Fruit fly (Drosophila melanogaster) whole organism, embryonic: ENCODE results near the gene CG14232.

Experiments used
- Abd-B ChIP-seq: fragments of 200-800 bp; sonication (Bioruptor generic); optimal IDR thresholded peaks from 2 replicates; lab custom pipeline; 2018; ENCODE audit warnings: missing biosample characterization, mild to moderate bottlenecking, missing genetic modification characterization, moderate library complexity
- Ada2b ChIP-seq: fragments of 200-800 bp; sonication (Bioruptor generic); IDR thresholded peaks from 2 replicates; pipeline ENCODE4 v1.3.6; 2022; ENCODE audit warnings: missing biosample characterization, missing genetic modification characterization
- Asciz ChIP-seq: fragments of 200-800 bp; sonication (Bioruptor generic); optimal IDR thresholded peaks from 2 replicates; lab custom pipeline; 2017; ENCODE audit warnings: missing biosample characterization, mild to moderate bottlenecking, missing genetic modification characterization, missing genetic modification reagents
- CG10565 ChIP-seq: fragments of 200-800 bp; sonication (Bioruptor generic); optimal IDR thresholded peaks from 3 replicates; lab custom pipeline; 2016; ENCODE audit warnings: missing biosample characterization, mild to moderate bottlenecking, missing genetic modification characterization
- CG11093 ChIP-seq: fragments of 200-800 bp; sonication (Bioruptor generic); IDR thresholded peaks from 3 replicates; pipeline ENCODE4 v1.3.6; 2022; ENCODE audit warnings: missing biosample characterization, missing genetic modification characterization
- CG11504 ChIP-seq: fragments of 200-800 bp; sonication (Bioruptor generic); optimal IDR thresholded peaks from 3 replicates; lab custom pipeline; 2019; ENCODE audit warnings: missing biosample characterization, mild to moderate bottlenecking, missing genetic modification characterization, moderate library complexity
- CG13123 ChIP-seq: fragments of 200-800 bp; sonication (Bioruptor generic); optimal IDR thresholded peaks from 2 replicates; lab custom pipeline; 2016; ENCODE audit warnings: missing biosample characterization, missing genetic modification characterization
- CG13775 ChIP-seq: fragments of 200-800 bp; sonication (Bioruptor generic); optimal IDR thresholded peaks from 3 replicates; lab custom pipeline; 2017; ENCODE audit warnings: missing biosample characterization, mild to moderate bottlenecking, missing genetic modification characterization
- CG15011 ChIP-seq: fragments of 200-800 bp; sonication (Bioruptor generic); optimal IDR thresholded peaks from 3 replicates; lab custom pipeline; 2018; ENCODE audit warnings: missing biosample characterization, mild to moderate bottlenecking, missing genetic modification characterization
- CG17612 ChIP-seq: fragments of 200-800 bp; sonication (Bioruptor generic); IDR thresholded peaks from 2 replicates; pipeline ENCODE4 v1.3.6; 2022; ENCODE audit warnings: missing biosample characterization, missing genetic modification characterization
- CG2116 ChIP-seq: fragments of 200-800 bp; sonication (Bioruptor generic); optimal IDR thresholded peaks from 3 replicates; lab custom pipeline; 2018; ENCODE audit warnings: missing biosample characterization, mild to moderate bottlenecking, missing genetic modification characterization
- CG3065 ChIP-seq: fragments of 200-800 bp; sonication (Bioruptor generic); optimal IDR thresholded peaks from 2 replicates; lab custom pipeline; 2016; ENCODE audit warnings: missing biosample characterization, missing genetic modification characterization
- CG3726 ChIP-seq: fragments of 200-800 bp; sonication (Bioruptor generic); IDR thresholded peaks from 3 replicates; pipeline ENCODE4, ENCODE4 v1.3.6; 2022; ENCODE audit warnings: missing biosample characterization, missing genetic modification characterization
- CG4360 ChIP-seq: fragments of 200-800 bp; sonication (Bioruptor generic); IDR thresholded peaks from 2 replicates; pipeline ENCODE4 v1.3.6; 2022; ENCODE audit warnings: missing biosample characterization, missing genetic modification characterization
- CG43689 ChIP-seq: fragments of 200-800 bp; sonication (Bioruptor generic); IDR thresholded peaks from 2 replicates; pipeline ENCODE4 v1.3.6; 2022; ENCODE audit warnings: missing biosample characterization, missing genetic modification characterization
- CG7963 ChIP-seq: fragments of 200-800 bp; sonication (Bioruptor generic); IDR thresholded peaks from 3 replicates; pipeline ENCODE4 v1.3.6; 2022; ENCODE audit warnings: missing biosample characterization, missing genetic modification characterization; ENCODE audit not compliant: partially characterized antibody
- CG8290 ChIP-seq, 3 experiments: fragments of 200-800 bp; sonication (Bioruptor generic); optimal IDR thresholded peaks; 2 replicates each; lab custom pipeline; 2016 to 2019; ENCODE audit warnings: missing biosample characterization in 3 of 3, missing genetic modification characterization in 3 of 3, mild to moderate bottlenecking in 2 of 3, moderate library complexity in 1 of 3
- CG8924 ChIP-seq: fragments of 200-800 bp; optimal IDR thresholded peaks from 3 replicates; lab custom pipeline; 2019; ENCODE audit warnings: missing biosample characterization, mild to moderate bottlenecking, missing genetic modification characterization, moderate library complexity
- CHES-1-like ChIP-seq: fragments of 200-800 bp; sonication (Bioruptor generic); optimal IDR thresholded peaks from 2 replicates; lab custom pipeline; 2016; ENCODE audit warnings: missing biosample characterization, missing genetic modification characterization
- CkIIα-i1 ChIP-seq: fragments of 200-800 bp; sonication (Bioruptor generic); IDR thresholded peaks from 2 replicates; pipeline ENCODE4 v1.3.6; 2022; ENCODE audit warnings: missing biosample characterization, missing genetic modification characterization
- Deaf1 ChIP-seq: fragments of 200-800 bp; optimal IDR thresholded peaks from 3 replicates; lab custom pipeline; 2019; ENCODE audit warnings: missing biosample characterization, mild to moderate bottlenecking, missing genetic modification characterization, moderate library complexity
- Dip2 ChIP-seq: fragments of 200-800 bp; sonication (Bioruptor generic); IDR thresholded peaks from 2 replicates; pipeline ENCODE4 v1.3.6; 2022; ENCODE audit warnings: missing biosample characterization, missing genetic modification characterization
- Dll ChIP-seq: fragments of 200-800 bp; sonication (Bioruptor generic); IDR thresholded peaks from 4 replicates; pipeline ENCODE4 v1.3.6; 2022; ENCODE audit warnings: missing biosample characterization, missing genetic modification characterization; ENCODE audit not compliant: partially characterized antibody
- E2f1 ChIP-seq: fragments of 200-800 bp; sonication (Bioruptor generic); IDR thresholded peaks from 2 replicates; pipeline ENCODE4 v1.3.6; 2022; ENCODE audit warnings: missing biosample characterization, missing genetic modification characterization
- E2f2 ChIP-seq: fragments of 200-800 bp; sonication (Bioruptor generic); IDR thresholded peaks from 2 replicates; pipeline ENCODE4 v1.3.6; 2022; ENCODE audit warnings: missing biosample characterization, missing genetic modification characterization
- Fer2 ChIP-seq: fragments of 200-800 bp; sonication (Bioruptor generic); optimal IDR thresholded peaks from 2 replicates; lab custom pipeline; 2018; ENCODE audit warnings: missing biosample characterization, mild to moderate bottlenecking, missing genetic modification characterization, moderate library complexity
- HHEX ChIP-seq: fragments of 200-800 bp; sonication (Bioruptor generic); optimal IDR thresholded peaks from 3 replicates; lab custom pipeline; 2017; ENCODE audit warnings: missing biosample characterization, mild to moderate bottlenecking, missing genetic modification characterization, missing genetic modification reagents
- Hey ChIP-seq: fragments of 200-800 bp; sonication (Bioruptor generic); optimal IDR thresholded peaks from 3 replicates; lab custom pipeline; 2018; ENCODE audit warnings: missing biosample characterization, mild to moderate bottlenecking, missing genetic modification characterization
- Lim3 ChIP-seq: fragments of 200-800 bp; sonication (Bioruptor generic); IDR thresholded peaks from 2 replicates; pipeline ENCODE4 v1.3.6; 2022; ENCODE audit warnings: missing biosample characterization, missing genetic modification characterization
- MESR4 ChIP-seq: fragments of 200-800 bp; sonication (Bioruptor generic); optimal IDR thresholded peaks from 2 replicates; lab custom pipeline; 2018; ENCODE audit warnings: missing biosample characterization, mild to moderate bottlenecking, missing genetic modification characterization, moderate library complexity
- Max ChIP-seq: fragments of 200-800 bp; sonication (Bioruptor generic); optimal IDR thresholded peaks from 2 replicates; lab custom pipeline; 2016; ENCODE audit warnings: missing biosample characterization, mild to moderate bottlenecking, missing genetic modification characterization
- Ptx1 ChIP-seq: fragments of 200-800 bp; sonication (Bioruptor generic); IDR thresholded peaks from 2 replicates; pipeline ENCODE4 v1.3.6; 2022; ENCODE audit warnings: missing biosample characterization, missing genetic modification characterization
- Sin3A ChIP-seq: fragments of >200 bp; optimal IDR thresholded peaks from 2 replicates; lab custom pipeline; 2018
- Sox102F ChIP-seq: fragments of 200-800 bp; sonication (Bioruptor generic); optimal IDR thresholded peaks from 2 replicates; lab custom pipeline; 2018; ENCODE audit warnings: missing biosample characterization, mild to moderate bottlenecking, missing genetic modification characterization, moderate library complexity
- Stat92E ChIP-seq, 3 experiments: fragments of >200 bp in 2 of 3; fragments of 200-800 bp in 1 of 3; sonication (Bioruptor generic) in 1 of 3; optimal IDR thresholded peaks; 2 replicates each; lab custom pipeline; 2017 to 2019; ENCODE audit warnings: missing biosample characterization in 3 of 3, missing genetic modification characterization in 3 of 3, mild to moderate bottlenecking in 1 of 3, moderate library complexity in 1 of 3
- Usf ChIP-seq: fragments of 200-800 bp; sonication (Bioruptor generic); optimal IDR thresholded peaks from 2 replicates; lab custom pipeline; 2017; ENCODE audit warnings: missing genotype, missing biosample characterization, missing genetic modification characterization
- amos ChIP-seq: fragments of 200-800 bp; sonication (Bioruptor generic); IDR thresholded peaks from 2 replicates; pipeline ENCODE4 v1.3.6; 2022; ENCODE audit warnings: missing biosample characterization, missing genetic modification characterization; ENCODE audit not compliant: partially characterized antibody
- bab2 ChIP-seq: fragments of 200-800 bp; sonication (Bioruptor generic); optimal IDR thresholded peaks from 2 replicates; lab custom pipeline; 2016; ENCODE audit warnings: missing biosample characterization, missing genetic modification characterization
- ci ChIP-seq: fragments of 200-800 bp; sonication (Bioruptor generic); IDR thresholded peaks from 3 replicates; pipeline ENCODE4 v1.3.6; 2022; ENCODE audit warnings: missing biosample characterization, missing genetic modification characterization
- eve ChIP-seq, 2 experiments: fragments of >200 bp; optimal IDR thresholded peaks; 2 replicates each; lab custom pipeline; 2017; ENCODE audit warnings: missing biosample characterization in 2 of 2, missing genetic modification characterization in 2 of 2
- ewg ChIP-seq: fragments of 200-800 bp; sonication (Bioruptor generic); optimal IDR thresholded peaks from 3 replicates; lab custom pipeline; 2017; ENCODE audit warnings: mild to moderate bottlenecking, missing biosample characterization, missing genetic modification reagents, missing genetic modification characterization
- grau ChIP-seq: fragments of 200-800 bp; optimal IDR thresholded peaks from 3 replicates; lab custom pipeline; 2019; ENCODE audit warnings: missing biosample characterization, mild to moderate bottlenecking, missing genetic modification characterization, moderate library complexity
- gt ChIP-seq: fragments of 200-800 bp; sonication (Bioruptor generic); IDR thresholded peaks from 2 replicates; pipeline ENCODE4 v1.3.6; 2022; ENCODE audit warnings: missing biosample characterization, missing genetic modification characterization
- h ChIP-seq: fragments of >200 bp; optimal IDR thresholded peaks from 2 replicates; lab custom pipeline; 2017
- ken ChIP-seq: fragments of 200-800 bp; sonication (Bioruptor generic); IDR thresholded peaks from 3 replicates; pipeline ENCODE4 v1.3.6; 2022; ENCODE audit warnings: missing biosample characterization, missing genetic modification characterization
- knrl ChIP-seq: fragments of 200-800 bp; sonication (Bioruptor generic); IDR thresholded peaks from 3 replicates; pipeline ENCODE4 v1.3.6; 2022; ENCODE audit warnings: missing biosample characterization, missing genetic modification characterization; ENCODE audit not compliant: partially characterized antibody
- lab ChIP-seq: fragments of 200-800 bp; sonication (Bioruptor generic); optimal IDR thresholded peaks from 3 replicates; lab custom pipeline; 2017; ENCODE audit warnings: missing biosample characterization, missing genetic modification characterization, mild to moderate bottlenecking, moderate library complexity, missing genetic modification reagents
- sim ChIP-seq: fragments of 200-800 bp; sonication (Bioruptor generic); IDR thresholded peaks from 2 replicates; pipeline ENCODE4 v1.3.6; 2022; ENCODE audit warnings: missing biosample characterization, missing genetic modification characterization
- slp2 ChIP-seq: fragments of 200-800 bp; sonication (Bioruptor generic); optimal IDR thresholded peaks from 2 replicates; lab custom pipeline; 2016; ENCODE audit warnings: missing biosample characterization, missing genetic modification characterization
- sqz ChIP-seq: fragments of 200-800 bp; sonication (Bioruptor generic); optimal IDR thresholded peaks from 3 replicates; lab custom pipeline; 2018; ENCODE audit warnings: missing biosample characterization, mild to moderate bottlenecking, missing genetic modification characterization
- toy ChIP-seq: fragments of 200-800 bp; sonication (Bioruptor generic); IDR thresholded peaks from 2 replicates; pipeline ENCODE4 v1.3.6; 2022; ENCODE audit warnings: missing biosample characterization, missing genetic modification characterization
- trem ChIP-seq: fragments of 200-800 bp; optimal IDR thresholded peaks from 3 replicates; lab custom pipeline; 2019; ENCODE audit warnings: missing biosample characterization, mild to moderate bottlenecking, missing genetic modification characterization, moderate library complexity

Gene CG14232

DNA sequence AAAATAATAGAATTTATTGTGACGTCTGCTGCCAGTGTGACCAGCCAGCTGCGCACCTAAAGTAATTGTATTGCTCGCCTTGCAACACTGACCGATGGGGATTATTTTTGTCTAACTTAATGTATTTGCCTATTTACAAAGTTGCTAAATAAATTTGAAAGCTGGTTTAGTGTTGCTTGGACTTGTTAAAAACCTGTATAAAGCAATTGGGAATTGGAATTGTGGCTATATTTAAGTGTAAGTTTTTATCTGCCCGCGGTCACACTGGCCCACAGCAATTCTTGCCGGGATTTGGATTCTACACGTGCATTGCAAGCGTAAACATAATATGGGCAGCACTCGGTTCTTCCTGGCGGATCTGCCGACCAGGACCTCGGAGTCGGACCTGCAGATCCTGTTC is at the start of gene CG14232, which contains the start of gene CG14230:
TSS of gene CG14232 (minus strand) at position 177 of the 400 bp plus-strand sequence.
TSS of gene CG14230 (plus strand) at position 94 of the 400 bp plus-strand sequence.
- no peak for TF ChIP-seq eve (GFP tag; optimal IDR thresholded peaks at IDR 0.05; lab: Kevin White, UChicago)
- peak; percentile 37 for TF ChIP-seq Max (GFP tag; lab: Kevin White, UChicago)
- no peak for TF ChIP-seq HHEX (GFP tag; lab: Kevin White, UChicago)
- TF ChIP-seq Ptx1 (GFP tag; lab: Robert Waterston, UW), result no peak
- TF ChIP-seq ken (GFP tag; lab: Robert Waterston, UW), result no peak
- peak; percentile 84 for TF ChIP-seq Sin3A
- no peak for TF ChIP-seq Dip2 (GFP tag; lab: Robert Waterston, UW)
- no peak for TF ChIP-seq sqz (GFP tag; lab: Kevin White, UChicago)
- no peak for TF ChIP-seq amos (GFP tag; lab: Robert Waterston, UW)
- TF ChIP-seq Dll (GFP tag; lab: Robert Waterston, UW), result 0 out of 4 replicates have a peak, but pooled peaks have one; percentile 42
- no peak for TF ChIP-seq CG17612
- TF ChIP-seq CG43689 (GFP tag; lab: Robert Waterston, UW), result no peak
- no peak for TF ChIP-seq CG3726 (GFP tag; lab: Robert Waterston, UW)
- peak; percentile 61 for TF ChIP-seq Abd-B (GFP tag; lab: Kevin White, UChicago)
- TF ChIP-seq ci (GFP tag; lab: Robert Waterston, UW), result no peak
- no peak for TF ChIP-seq lab
- TF ChIP-seq CG10565, result no peak
- no peak for TF ChIP-seq CG4360 (GFP tag; lab: Robert Waterston, UW)
- no peak for TF ChIP-seq Stat92E (GFP tag; optimal IDR thresholded peaks at IDR 0.05; lab: Kevin White, UChicago)
- TF ChIP-seq Asciz (GFP tag; lab: Kevin White, UChicago), result no peak
- TF ChIP-seq CG11504 (tag; lab: Kevin White, UChicago), result no peak
- TF ChIP-seq E2f1, result no peak
- peak; percentile 17 for TF ChIP-seq grau (tag; lab: Kevin White, UChicago)
- peak; percentile 26 for TF ChIP-seq ewg (GFP tag; lab: Kevin White, UChicago)
- no peak for TF ChIP-seq CG7963
- TF ChIP-seq toy (GFP tag; lab: Robert Waterston, UW), result no peak
- peak; percentile 62 for TF ChIP-seq CHES-1-like (GFP tag; lab: Kevin White, UChicago)
- TF ChIP-seq Deaf1, result no peak
- TF ChIP-seq Lim3 (GFP tag; lab: Robert Waterston, UW), result no peak
- peak; percentile 51 for TF ChIP-seq E2f2
- no peak for TF ChIP-seq CG11093 (GFP tag; lab: Robert Waterston, UW)
- no peak for TF ChIP-seq h (lab: Kevin White, UChicago)
- TF ChIP-seq bab2 (GFP tag; lab: Kevin White, UChicago), result no peak
- no peak for TF ChIP-seq CG15011 (GFP tag; lab: Kevin White, UChicago)
- TF ChIP-seq Usf (GFP tag; lab: Kevin White, UChicago), result no peak
- 0 out of 3 replicates have a peak, but pooled peaks have one; percentile 39 for TF ChIP-seq knrl (GFP tag; lab: Robert Waterston, UW)
- peak; percentile 11 for TF ChIP-seq CG8924
- TF ChIP-seq CG2116 (GFP tag; lab: Kevin White, UChicago), result peak; percentile 56
- TF ChIP-seq gt (GFP tag; lab: Robert Waterston, UW), result no peak
- no peak for TF ChIP-seq Sox102F
- TF ChIP-seq CG3065 (GFP tag; lab: Kevin White, UChicago), result no peak
- TF ChIP-seq MESR4, result peak; percentile 73
- TF ChIP-seq Ada2b (GFP tag; lab: Robert Waterston, UW), result no peak
- TF ChIP-seq CG13123 (GFP tag; lab: Kevin White, UChicago), result no peak
- no peak for TF ChIP-seq Fer2 (tag; lab: Kevin White, UChicago)
- TF ChIP-seq CG13775, result no peak
- peak; percentile 47 for TF ChIP-seq trem
- TF ChIP-seq CG8290 (GFP tag; optimal IDR thresholded peaks at IDR 0.05; lab: Kevin White, UChicago), result peak; percentile 1
- TF ChIP-seq CG8290 (tag; optimal IDR thresholded peaks at IDR 0.05; lab: Kevin White, UChicago), result no peak
- TF ChIP-seq sim (GFP tag; lab: Robert Waterston, UW), result no peak
- no peak for TF ChIP-seq Hey (tag; lab: Kevin White, UChicago)
- TF ChIP-seq slp2 (GFP tag; lab: Kevin White, UChicago), result no peak
- TF ChIP-seq CkIIα-i1 (GFP tag; lab: Robert Waterston, UW), result no peak
